Worm (Caenorhabditis elegans): ENCODE results near the gene fbxb-59.
A peak's percentile ranks its signal among the peaks of the same experiment; 100 is the strongest.

DNA sequence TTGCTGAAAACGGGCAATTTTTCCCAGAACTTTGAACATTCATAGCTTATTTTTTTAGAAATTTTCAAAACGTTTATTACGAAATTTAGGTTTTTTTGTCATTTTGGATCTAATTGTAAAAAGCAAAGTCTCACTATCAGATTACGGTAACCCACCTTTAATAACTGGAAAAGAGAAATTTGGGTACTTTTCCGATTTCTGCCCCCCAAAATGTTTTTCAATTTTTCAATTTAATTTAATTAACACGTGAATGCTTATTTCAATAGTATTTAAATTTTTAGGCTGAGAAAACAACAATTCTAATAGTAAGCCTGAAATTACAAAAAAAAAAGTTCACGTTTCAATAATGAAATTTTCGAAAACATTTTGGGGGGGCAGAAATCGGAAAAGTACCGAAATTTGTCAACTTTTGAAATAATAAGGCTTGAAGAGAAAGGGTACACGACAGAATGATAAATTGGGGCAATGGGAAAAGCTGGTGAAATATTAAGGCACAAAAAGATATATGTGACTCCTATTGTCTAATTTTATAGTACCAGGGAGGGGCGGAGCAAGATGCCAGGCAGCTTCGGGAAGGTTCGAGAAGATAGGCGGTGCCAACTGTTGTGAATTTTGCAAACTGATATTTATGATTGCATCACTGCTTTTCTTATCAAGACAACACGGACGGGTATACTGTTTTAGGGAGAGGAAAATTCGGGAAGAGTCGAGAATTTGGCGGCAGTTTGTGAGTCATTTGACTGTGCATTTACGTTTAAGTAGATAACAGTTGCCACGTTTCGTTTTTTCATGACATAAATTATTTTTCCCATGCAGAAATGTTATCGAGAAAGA lies 41.7 kb downstream of the fbxb-59 start, which contains the start of gene F19B2.5:
- TF ChIP-seq nhr-42 (GFP tag; IDR thresholded peaks at IDR 0.05) (0 out of 2 replicates have a peak, but pooled peaks have one; percentile 53), unc-39 (tag; optimal IDR thresholded peaks at IDR 0.05) (no peak), unc-130 (GFP tag; optimal IDR thresholded peaks at IDR 0.05) (no peak), ceh-28 (tag; optimal IDR thresholded peaks at IDR 0.05) (no peak), nhr-11 (tag; optimal IDR thresholded peaks at IDR 0.05) (no peak), snpc-4 (tag; optimal IDR thresholded peaks at IDR 0.05) (no peak), F44E2.7 (GFP tag; IDR thresholded peaks at IDR 0.05) (0 out of 2 replicates have a peak, but pooled peaks have one; percentile 73), mep-1 (tag; optimal IDR thresholded peaks at IDR 0.05) (peak; percentile 6), nhr-237 (tag; optimal IDR thresholded peaks at IDR 0.05) (no peak)

All from whole organism, L4 larva.